Worm (Caenorhabditis elegans) whole organism, L2 larva: ENCODE results near the gene F49C5.12.

Experiments
- C34F6.9 ChIP-seq: fragments of 150-350 bp; optimal IDR thresholded peaks from 2 replicates; lab custom pipeline; 2014; ENCODE audit warnings: missing biosample characterization, missing genetic modification characterization
- aly-2 ChIP-seq: fragments of 150-350 bp; optimal IDR thresholded peaks from 2 replicates; lab custom pipeline; 2014; ENCODE audit warnings: missing biosample characterization, missing genetic modification characterization
- ceh-16 ChIP-seq: fragments of 150-350 bp; optimal IDR thresholded peaks from 2 replicates; lab custom pipeline; 2014; ENCODE audit warnings: missing biosample characterization, missing genetic modification characterization
- egl-27 ChIP-seq: sonication (generic microtip); optimal IDR thresholded peaks from 3 replicates; lab custom pipeline; 2017; ENCODE audit warnings: missing biosample characterization, missing genetic modification reagents, missing genetic modification characterization
- elt-3 ChIP-seq: sonication (generic microtip); optimal IDR thresholded peaks from 2 replicates; lab custom pipeline; 2017; ENCODE audit warnings: missing biosample characterization, missing genetic modification characterization
- mab-5 ChIP-seq: fragments of 150-350 bp; optimal IDR thresholded peaks from 2 replicates; lab custom pipeline; 2014; ENCODE audit warnings: missing biosample characterization, missing genetic modification characterization
- mdl-1 ChIP-seq, 2 experiments: fragments of 150-350 bp in 1 of 2; sonication (generic microtip) in 1 of 2; optimal IDR thresholded peaks; 2 replicates each; lab custom pipeline; 2017; ENCODE audit warnings: missing biosample characterization in 2 of 2, missing genetic modification characterization in 2 of 2
- nhr-11 ChIP-seq: fragments of 150-350 bp; optimal IDR thresholded peaks from 2 replicates; lab custom pipeline; 2014; ENCODE audit warnings: missing biosample characterization, missing genetic modification characterization
- nhr-12 ChIP-seq: fragments of 150-350 bp; optimal IDR thresholded peaks from 2 replicates; lab custom pipeline; 2014; ENCODE audit warnings: missing biosample characterization, missing genetic modification characterization
- nhr-129 ChIP-seq: fragments of 150-350 bp; optimal IDR thresholded peaks from 2 replicates; lab custom pipeline; 2014; ENCODE audit warnings: missing biosample characterization, missing genetic modification characterization
- nhr-25 ChIP-seq: fragments of 150-350 bp; sonication (generic microtip); optimal IDR thresholded peaks from 3 replicates; lab custom pipeline; 2014; ENCODE audit warnings: missing biosample characterization, missing genetic modification characterization
- sem-4 ChIP-seq: fragments of 150-350 bp; optimal IDR thresholded peaks from 2 replicates; lab custom pipeline; 2014; ENCODE audit warnings: missing biosample characterization, missing genetic modification reagents, missing genetic modification characterization
- snpc-4 ChIP-seq: fragments of 150-350 bp; optimal IDR thresholded peaks from 2 replicates; lab custom pipeline; 2014; ENCODE audit warnings: missing biosample characterization, missing genetic modification characterization
- unc-55 ChIP-seq: fragments of 150-350 bp; sonication (generic microtip); optimal IDR thresholded peaks from 3 replicates; lab custom pipeline; 2014; ENCODE audit warnings: missing biosample characterization, missing genetic modification reagents, missing genetic modification characterization
- unc-62 ChIP-seq: fragments of 150-350 bp; optimal IDR thresholded peaks from 2 replicates; lab custom pipeline; 2014; ENCODE audit warnings: missing biosample characterization, missing genetic modification reagents, missing genetic modification characterization
- zag-1 ChIP-seq: fragments of 150-350 bp; optimal IDR thresholded peaks from 2 replicates; lab custom pipeline; 2014; ENCODE audit warnings: missing biosample characterization, missing genetic modification characterization

Gene F49C5.12

DNA sequence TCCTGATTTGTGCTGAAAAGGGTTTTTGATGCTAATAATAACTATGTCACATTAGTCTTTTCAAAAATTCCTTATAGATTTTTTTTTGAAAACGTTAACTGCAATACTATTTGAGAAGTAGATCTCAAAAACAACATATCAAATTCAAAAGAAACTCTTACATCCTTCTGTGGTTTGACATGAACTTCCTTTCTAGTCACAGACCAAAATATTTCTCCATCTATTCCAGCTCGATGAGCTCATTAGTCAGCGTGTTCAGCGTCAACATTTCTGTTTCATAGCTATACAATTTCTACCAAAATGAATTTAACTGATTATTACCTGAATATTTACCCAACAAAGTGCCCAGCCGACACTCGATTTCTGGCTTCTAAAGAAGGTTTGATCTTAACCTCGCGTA is 51.5 kb downstream of the F49C5.12 start, which contains the start of gene srh-67:
Gene srh-67, plus strand, starts transcription at position 301 of the 400 bp plus-strand sequence.
- TF ChIP-seq mdl-1 (tag; optimal IDR thresholded peaks at IDR 0.05; lab: Kevin White, UChicago) (no peak), unc-55 (no peak), mab-5 (tag; lab: Kevin White, UChicago) (no peak), nhr-11 (tag; lab: Kevin White, UChicago) (no peak), nhr-25 (tag; lab: Kevin White, UChicago) (no peak), elt-3 (tag; lab: Kevin White, UChicago) (no peak), sem-4 (tag; lab: Kevin White, UChicago) (no peak), aly-2 (tag; lab: Kevin White, UChicago) (no peak), unc-62 (GFP tag; lab: Kevin White, UChicago) (no peak), snpc-4 (tag; lab: Kevin White, UChicago) (no peak), C34F6.9 (tag; lab: Kevin White, UChicago) (no peak), egl-27 (tag; lab: Kevin White, UChicago) (no peak), zag-1 (tag; lab: Kevin White, UChicago) (no peak), nhr-12 (tag; lab: Kevin White, UChicago) (no peak), ceh-16 (tag; lab: Kevin White, UChicago) (no peak), nhr-129 (tag; lab: Kevin White, UChicago) (no peak)
